Worm (Caenorhabditis elegans): Measurements from ENCODE around the gene flad-1.

The flad-1 gene

ce11 chrII:9965325-9965724 is 21.4 kb downstream of the flad-1 start:
- TF ChIP-seq him-1 (tag; optimal IDR thresholded peaks at IDR 0.05) (no peak), W03F9.2 (tag; optimal IDR thresholded peaks at IDR 0.05) (no peak), dao-5 (tag; optimal IDR thresholded peaks at IDR 0.05) (no peak)

ce11 chrII:9966954-9967353 is 23.0 kb downstream of the flad-1 start, which contains the start of gene dtmk-1:
Gene dtmk-1, minus strand, starts transcription at chrII:9967099.
- TF ChIP-seq him-1 (tag; optimal IDR thresholded peaks at IDR 0.05) (no peak), dao-5 (tag; optimal IDR thresholded peaks at IDR 0.05) (no peak), W03F9.2 (tag; optimal IDR thresholded peaks at IDR 0.05) (no peak)

DNA sequence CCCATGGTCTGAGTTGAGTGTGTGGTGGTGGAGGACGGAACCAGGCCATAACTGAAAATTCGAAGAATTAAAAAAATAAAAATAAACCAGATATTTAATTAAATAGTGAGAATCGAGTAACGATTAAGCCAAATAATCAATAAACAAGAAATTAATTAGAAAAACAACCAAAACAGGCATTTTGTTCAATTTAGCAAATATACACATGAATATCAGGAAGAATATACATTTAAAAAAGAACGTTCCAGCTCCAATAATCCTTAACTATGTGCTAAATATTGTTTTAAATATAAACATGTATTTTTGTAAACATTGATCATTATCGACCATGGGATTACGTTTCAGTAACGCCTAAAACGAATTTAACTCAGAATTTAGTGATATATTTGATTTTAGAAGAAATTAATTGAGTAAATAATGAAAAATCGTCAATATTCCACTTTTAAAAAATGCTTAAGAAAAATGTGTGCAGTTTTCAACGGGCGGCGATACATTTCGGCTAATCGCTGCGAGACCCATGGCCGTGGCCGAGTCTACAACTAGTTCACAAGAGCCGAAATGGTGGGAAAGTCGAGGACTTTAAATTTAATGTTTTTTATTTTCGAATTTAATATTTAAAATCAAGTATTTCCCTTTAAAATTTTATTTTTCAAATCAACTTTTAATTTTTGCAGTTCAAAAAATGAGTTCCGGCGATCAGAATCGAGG is 24.2 kb downstream of the flad-1 start, which contains the start of the genes R53.4 and psf-1:
Gene R53.4, minus strand, starts transcription at position 51 of the 708 bp plus-strand sequence.
Gene psf-1, plus strand, starts transcription at position 675 of the 708 bp plus-strand sequence.
- TF ChIP-seq dao-5 (tag; optimal IDR thresholded peaks at IDR 0.05): no peak
- TF ChIP-seq W03F9.2 (tag; optimal IDR thresholded peaks at IDR 0.05): peak; percentile 75
- TF ChIP-seq him-1 (tag; optimal IDR thresholded peaks at IDR 0.05): peak; percentile 43

ce11 chrII:9970438-9971092 is 26.6 kb downstream of the flad-1 start, which contains the start of gene R53.5:
Gene R53.5, minus strand, starts transcription at chrII:9970488.
- no peak for TF ChIP-seq W03F9.2 (tag; optimal IDR thresholded peaks at IDR 0.05)
- no peak for TF ChIP-seq him-1 (tag; optimal IDR thresholded peaks at IDR 0.05)
- no peak for TF ChIP-seq dao-5 (tag; optimal IDR thresholded peaks at IDR 0.05)

ce11 chrII:9974210-9974609 is 30.3 kb downstream of the flad-1 start:
- TF ChIP-seq him-1 (tag; optimal IDR thresholded peaks at IDR 0.05): no peak
- no peak for TF ChIP-seq dao-5 (tag; optimal IDR thresholded peaks at IDR 0.05)
- no peak for TF ChIP-seq W03F9.2 (tag; optimal IDR thresholded peaks at IDR 0.05)

DNA sequence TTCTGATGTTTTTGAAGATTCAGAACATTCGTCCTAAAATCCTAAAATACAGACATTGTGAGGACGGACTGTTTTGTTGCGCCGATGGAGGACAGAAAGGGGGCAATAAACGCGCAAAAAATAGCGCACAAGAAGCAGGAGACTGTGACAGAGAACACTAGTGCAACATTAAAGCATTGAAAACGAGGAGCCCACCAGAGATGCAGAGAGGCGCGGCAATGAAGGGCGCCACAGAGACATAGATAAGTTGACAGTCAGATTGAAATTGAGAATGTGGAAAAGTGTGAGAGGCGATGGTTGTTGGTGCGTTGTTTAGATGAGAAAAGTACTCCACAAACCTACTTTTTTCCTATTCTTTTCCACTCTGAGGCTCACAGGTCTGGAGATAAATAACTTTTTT is 31.0 kb downstream of the flad-1 start, which contains the start of gene aakg-5:
Gene aakg-5, minus strand, starts transcription at position 159 of the 400 bp plus-strand sequence.
- TF ChIP-seq dao-5 (tag; optimal IDR thresholded peaks at IDR 0.05) (no peak), W03F9.2 (tag; optimal IDR thresholded peaks at IDR 0.05) (no peak), him-1 (tag; optimal IDR thresholded peaks at IDR 0.05) (no peak)

- TF ChIP-seq dao-5 (tag; optimal IDR thresholded peaks at IDR 0.05) (no peak), W03F9.2 (tag; optimal IDR thresholded peaks at IDR 0.05) (no peak), him-1 (tag; optimal IDR thresholded peaks at IDR 0.05) (no peak)
Observed at ce11 chrII:9976405-9976804, 32.5 kb downstream of the flad-1 start, which contains the start of gene R53.8. Gene R53.8, plus strand, starts transcription at chrII:9976705.

DNA sequence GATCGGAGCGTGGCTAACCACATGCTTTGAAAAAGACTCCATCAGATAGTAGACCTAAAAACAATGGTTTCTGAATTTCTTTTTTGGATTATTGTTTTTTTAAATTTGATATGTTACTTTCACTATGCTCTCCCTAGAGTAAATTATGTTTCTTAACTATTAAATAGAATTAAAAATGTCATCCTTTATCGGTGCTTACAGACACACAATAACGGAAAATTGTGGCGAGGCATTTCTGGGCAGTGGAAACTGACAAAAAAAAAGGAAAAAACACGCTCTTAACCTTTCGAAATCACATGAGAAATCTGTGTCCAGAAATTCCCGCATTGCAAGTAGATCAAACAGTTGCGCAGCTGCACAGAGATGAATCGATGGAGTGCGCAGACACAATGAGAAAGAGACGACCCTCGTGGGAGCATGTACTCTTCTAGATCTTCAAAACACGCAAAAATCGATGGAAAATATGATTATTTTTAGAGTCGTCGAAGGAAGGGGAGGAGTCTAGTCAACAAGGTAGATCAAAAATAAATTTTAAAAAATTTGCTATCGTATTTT is 36.2 kb downstream of the flad-1 start, which contains the start of gene ZK892.6:
Gene ZK892.6, minus strand, starts transcription at position 51 of the 555 bp plus-strand sequence.
- TF ChIP-seq him-1 (tag; optimal IDR thresholded peaks at IDR 0.05): no peak
- no peak for TF ChIP-seq W03F9.2 (tag; optimal IDR thresholded peaks at IDR 0.05)
- no peak for TF ChIP-seq dao-5 (tag; optimal IDR thresholded peaks at IDR 0.05)

- TF ChIP-seq dao-5 (tag; optimal IDR thresholded peaks at IDR 0.05) (no peak), him-1 (tag; optimal IDR thresholded peaks at IDR 0.05) (no peak), W03F9.2 (tag; optimal IDR thresholded peaks at IDR 0.05) (no peak)
Observed at ce11 chrII:9981760-9982159, 37.8 kb downstream of the flad-1 start, which contains the start of gene sdz-38. Gene sdz-38, minus strand, starts transcription at chrII:9981860.

DNA sequence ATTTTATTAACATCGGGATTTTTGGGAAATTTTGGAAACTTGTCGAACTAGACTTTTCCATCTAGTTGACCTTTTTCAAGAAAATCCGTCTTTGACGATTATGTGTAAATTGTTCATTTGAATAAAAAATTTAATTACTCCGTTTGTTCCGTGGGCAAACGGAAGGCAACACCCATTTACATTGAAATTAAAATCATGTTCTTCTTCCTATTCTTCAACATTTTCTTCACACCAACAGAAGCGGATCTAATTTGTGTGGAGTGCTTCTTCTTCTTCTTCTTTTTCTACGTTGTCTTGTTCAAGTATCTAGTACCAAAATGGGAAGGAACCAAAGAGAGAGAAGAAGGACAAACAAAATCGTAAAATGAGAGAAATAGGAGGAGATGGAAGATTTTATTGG is 38.5 kb downstream of the flad-1 start:
- TF ChIP-seq dao-5 (tag; optimal IDR thresholded peaks at IDR 0.05) (no peak), W03F9.2 (tag; optimal IDR thresholded peaks at IDR 0.05) (no peak), him-1 (tag; optimal IDR thresholded peaks at IDR 0.05) (no peak)

DNA sequence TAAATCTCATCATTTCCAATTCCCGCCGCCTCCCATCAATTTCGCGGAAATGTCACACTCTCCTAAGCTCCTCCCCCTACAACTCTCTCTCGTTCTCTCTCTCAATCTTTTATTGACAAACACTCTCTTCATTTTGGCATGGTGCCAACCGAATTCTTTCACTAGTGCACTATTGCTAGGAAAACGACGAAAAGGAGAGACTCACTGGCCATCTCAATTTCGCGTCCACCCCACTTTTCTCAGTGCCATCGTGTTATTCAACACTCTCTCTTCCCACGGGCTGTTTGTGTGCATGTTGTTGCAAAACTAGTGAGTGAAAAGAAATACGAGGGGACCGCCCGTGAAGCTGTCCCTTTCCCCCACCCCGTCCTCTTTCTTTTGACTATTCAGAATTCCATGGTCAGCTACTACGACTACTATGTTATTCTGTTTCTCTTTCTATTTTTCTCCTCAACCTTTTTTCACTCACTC is 41.0 kb downstream of the flad-1 start:
- TF ChIP-seq him-1 (tag; optimal IDR thresholded peaks at IDR 0.05) (no peak), W03F9.2 (tag; optimal IDR thresholded peaks at IDR 0.05) (no peak), dao-5 (tag; optimal IDR thresholded peaks at IDR 0.05) (no peak)

- TF ChIP-seq him-1 (tag; optimal IDR thresholded peaks at IDR 0.05): no peak
- TF ChIP-seq dao-5 (tag; optimal IDR thresholded peaks at IDR 0.05): no peak
- no peak for TF ChIP-seq W03F9.2 (tag; optimal IDR thresholded peaks at IDR 0.05)
Observed at ce11 chrII:9986635-9987575, 43.0 kb downstream of the flad-1 start.
